Fruit fly (Drosophila melanogaster) whole organism, prepupa: ENCODE results near the gene CG3909.

Experiments
- Blimp-1 ChIP-seq: fragments of 200-800 bp; sonication (Bioruptor generic); optimal IDR thresholded peaks from 3 replicates; lab custom pipeline; 2017; ENCODE audit warnings: missing biosample characterization, missing genetic modification characterization, mild to moderate bottlenecking, moderate library complexity, missing genetic modification reagents
- CG15336 ChIP-seq: fragments of 200-800 bp; sonication (Bioruptor generic); IDR thresholded peaks from 2 replicates; pipeline ENCODE4 v1.3.6; 2022; ENCODE audit warnings: missing biosample characterization, missing genetic modification characterization
- Eip75B ChIP-seq: fragments of 200-800 bp; sonication (Bioruptor generic); optimal IDR thresholded peaks from 3 replicates; lab custom pipeline; 2016; ENCODE audit warnings: missing biosample characterization, missing genetic modification characterization
- esn ChIP-seq: fragments of 200-800 bp; sonication (Bioruptor generic); optimal IDR thresholded peaks from 2 replicates; lab custom pipeline; 2016; ENCODE audit warnings: missing biosample characterization, mild to moderate bottlenecking, missing genetic modification characterization, moderate library complexity

- TF ChIP-seq esn (GFP tag; lab: Kevin White, UChicago) (no peak), Eip75B (no peak), Blimp-1 (GFP tag; lab: Kevin White, UChicago) (no peak), CG15336 (GFP tag; lab: Robert Waterston, UW) (peak; percentile 68)
Observed at dm6 chr3R:10028378-10028777, 14.7 kb upstream of the CG3909 start.
